Worm (Caenorhabditis elegans): ENCODE data around the gene acdh-10.

ce11 chrX:17256769-17257168 lies 42.1 kb upstream of the acdh-10 start, which contains the start of gene Y40C7B.4:
- TF ChIP-seq W03F9.2 (tag; optimal IDR thresholded peaks at IDR 0.05): no peak
- TF ChIP-seq him-1 (tag; optimal IDR thresholded peaks at IDR 0.05): no peak
- TF ChIP-seq dao-5 (tag; optimal IDR thresholded peaks at IDR 0.05): no peak
